Fruit fly (Drosophila melanogaster) whole organism, adult: Measurements from ENCODE around the gene CG15208.

Source experiments
- CG11617 ChIP-seq: fragments of 200-800 bp; sonication (Bioruptor generic); optimal IDR thresholded peaks from 2 replicates; lab custom pipeline; 2017; ENCODE audit warnings: mild to moderate bottlenecking, missing biosample characterization, missing genetic modification reagents, missing genetic modification characterization
- CG12768 ChIP-seq: fragments of 200-800 bp; sonication (Bioruptor generic); optimal IDR thresholded peaks from 2 replicates; lab custom pipeline; 2017; ENCODE audit warnings: missing biosample characterization, missing genetic modification characterization, mild to moderate bottlenecking, moderate library complexity, missing genetic modification reagents
- CG14711 ChIP-seq: fragments of 200-800 bp; sonication (Bioruptor generic); optimal IDR thresholded peaks from 2 replicates; lab custom pipeline; 2018; ENCODE audit warnings: missing biosample characterization, mild to moderate bottlenecking, missing genetic modification characterization, moderate library complexity
- CG1620 ChIP-seq: fragments of 200-800 bp; sonication (Bioruptor generic); optimal IDR thresholded peaks from 2 replicates; lab custom pipeline; 2016; ENCODE audit warnings: missing biosample characterization, missing genetic modification characterization
- CG33017 ChIP-seq: fragments of 200-800 bp; sonication (Bioruptor generic); optimal IDR thresholded peaks from 2 replicates; lab custom pipeline; 2018; ENCODE audit warnings: missing biosample characterization, mild to moderate bottlenecking, missing genetic modification characterization, moderate library complexity
- CG5204 ChIP-seq: fragments of 200-800 bp; sonication (Bioruptor generic); optimal IDR thresholded peaks from 2 replicates; lab custom pipeline; 2016; ENCODE audit warnings: missing biosample characterization, missing genetic modification characterization
- CG7045 ChIP-seq: fragments of 200-800 bp; sonication (Bioruptor generic); optimal IDR thresholded peaks from 2 replicates; lab custom pipeline; 2017; ENCODE audit warnings: missing biosample characterization, mild to moderate bottlenecking, missing genetic modification characterization
- CG7101 ChIP-seq: fragments of 200-800 bp; sonication (Bioruptor generic); optimal IDR thresholded peaks from 2 replicates; lab custom pipeline; 2018; ENCODE audit warnings: missing biosample characterization, mild to moderate bottlenecking, missing genetic modification characterization, moderate library complexity
- Clk ChIP-seq: fragments of 200-800 bp; sonication (Bioruptor generic); optimal IDR thresholded peaks from 2 replicates; lab custom pipeline; 2017; ENCODE audit warnings: missing biosample characterization, missing genetic modification characterization
- Crg-1 ChIP-seq: fragments of 200-800 bp; sonication (Bioruptor generic); optimal IDR thresholded peaks from 2 replicates; lab custom pipeline; 2016; ENCODE audit warnings: missing biosample characterization, missing genetic modification characterization
- Hr96 ChIP-seq: fragments of 200-800 bp; sonication (Bioruptor generic); optimal IDR thresholded peaks from 2 replicates; lab custom pipeline; 2016; ENCODE audit warnings: missing biosample characterization, missing genetic modification characterization
- Mnt ChIP-seq: fragments of 200-800 bp; sonication (Bioruptor generic); optimal IDR thresholded peaks from 2 replicates; lab custom pipeline; 2016; ENCODE audit warnings: missing biosample characterization, mild to moderate bottlenecking, missing genetic modification characterization
- bab1 ChIP-seq: fragments of 200-800 bp; sonication (Bioruptor generic); optimal IDR thresholded peaks from 3 replicates; lab custom pipeline; 2019; ENCODE audit warnings: missing biosample characterization, mild to moderate bottlenecking, missing genetic modification characterization, moderate library complexity
- cic ChIP-seq: fragments of 200-800 bp; sonication (Bioruptor generic); optimal IDR thresholded peaks from 2 replicates; lab custom pipeline; 2017; ENCODE audit warnings: missing biosample characterization, mild to moderate bottlenecking, missing genetic modification characterization, moderate library complexity
- cnc ChIP-seq, 2 experiments: fragments of >200 bp; optimal IDR thresholded peaks; 2 replicates each; lab custom pipeline; 2017
- kay ChIP-seq: fragments of 200-800 bp; sonication (Bioruptor generic); peaks from one replicate; lab custom pipeline; 2016; ENCODE audit warnings: missing biosample characterization, missing genetic modification characterization, borderline replicate concordance
- ovo ChIP-seq: fragments of 200-800 bp; sonication (Bioruptor generic); optimal IDR thresholded peaks from 2 replicates; lab custom pipeline; 2016; ENCODE audit warnings: missing biosample characterization, missing genetic modification characterization
- pad ChIP-seq: fragments of 200-800 bp; sonication (Bioruptor generic); optimal IDR thresholded peaks from 3 replicates; lab custom pipeline; 2017; ENCODE audit warnings: missing biosample characterization, missing genetic modification characterization, mild to moderate bottlenecking, moderate library complexity, missing genetic modification reagents
- tj ChIP-seq: fragments of 200-800 bp; sonication (Bioruptor generic); optimal IDR thresholded peaks from 3 replicates; lab custom pipeline; 2017; ENCODE audit warnings: missing biosample characterization, mild to moderate bottlenecking, missing genetic modification characterization, moderate library complexity
- toe ChIP-seq: fragments of 200-800 bp; sonication (Bioruptor generic); optimal IDR thresholded peaks from 2 replicates; lab custom pipeline; 2016; ENCODE audit warnings: missing biosample characterization, missing genetic modification characterization

Gene CG15208

DNA sequence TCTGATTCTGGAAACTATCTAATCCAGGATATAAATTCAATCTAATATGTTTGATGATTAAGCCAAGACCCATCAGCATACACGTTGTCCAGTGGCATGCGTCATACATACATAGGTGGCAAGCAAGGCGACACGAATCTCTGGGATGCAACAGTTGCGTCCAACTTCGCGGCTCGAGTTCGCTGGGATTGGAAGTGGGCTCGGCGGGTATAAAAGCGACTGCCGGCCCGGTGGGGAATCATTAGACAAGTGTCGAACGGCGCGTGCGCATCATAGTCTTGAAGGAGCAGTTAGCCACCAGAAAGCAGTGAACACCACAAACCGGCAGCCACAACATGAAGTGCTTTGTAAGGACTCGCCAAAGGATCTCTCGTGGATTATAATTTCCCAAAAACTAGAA lies 30.7 kb upstream of the CG15208 start, which contains the start of gene CG2157:
Gene CG2157, plus strand, starts transcription at position 240 of the 400 bp plus-strand sequence.
- no peak for TF ChIP-seq Clk (GFP tag; lab: Kevin White, UChicago)
- TF ChIP-seq cic (GFP tag; lab: Kevin White, UChicago): no peak
- no peak for TF ChIP-seq pad (GFP tag; lab: Kevin White, UChicago)
- no peak for TF ChIP-seq cnc (optimal IDR thresholded peaks at IDR 0.05; lab: Kevin White, UChicago)
- no peak for TF ChIP-seq Mnt (GFP tag; lab: Kevin White, UChicago)
- no peak for TF ChIP-seq CG11617 (GFP tag; lab: Kevin White, UChicago)
- no peak for TF ChIP-seq bab1 (GFP tag; lab: Kevin White, UChicago)
- no peak for TF ChIP-seq kay (GFP tag; lab: Kevin White, UChicago)
- TF ChIP-seq CG5204 (GFP tag; lab: Kevin White, UChicago): no peak
- TF ChIP-seq CG33017 (tag; lab: Kevin White, UChicago): no peak
- TF ChIP-seq tj (GFP tag; lab: Kevin White, UChicago): no peak
- no peak for TF ChIP-seq CG7101 (tag; lab: Kevin White, UChicago)
- TF ChIP-seq CG1620 (GFP tag; lab: Kevin White, UChicago): no peak
- TF ChIP-seq CG14711 (tag; lab: Kevin White, UChicago): no peak
- no peak for TF ChIP-seq toe (GFP tag; lab: Kevin White, UChicago)
- TF ChIP-seq CG7045 (GFP tag; lab: Kevin White, UChicago): no peak
- TF ChIP-seq ovo: no peak

DNA sequence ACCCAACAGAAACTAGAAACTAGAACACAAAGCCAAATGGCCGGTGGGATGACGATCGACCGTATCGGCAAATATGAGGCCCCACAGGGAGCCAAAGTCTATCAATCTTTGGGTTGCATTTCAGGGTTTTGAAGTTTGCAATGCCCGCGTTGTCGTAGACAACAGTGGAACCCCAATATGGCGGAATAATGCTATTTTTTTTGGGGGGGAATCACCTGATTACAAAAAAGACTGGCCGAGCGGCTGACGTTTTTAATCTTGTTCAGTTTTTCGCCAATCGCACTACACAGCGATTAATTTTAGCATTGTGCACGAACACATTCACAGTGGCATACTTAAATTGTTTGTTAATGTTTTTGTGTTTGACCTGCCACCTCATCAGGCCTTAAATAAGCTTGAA lies 23.3 kb upstream of the CG15208 start:
- TF ChIP-seq bab1 (GFP tag; lab: Kevin White, UChicago) (no peak), Mnt (GFP tag; lab: Kevin White, UChicago) (no peak), CG7101 (tag; lab: Kevin White, UChicago) (no peak), ovo (no peak), CG7045 (GFP tag; lab: Kevin White, UChicago) (no peak), CG12768 (GFP tag; lab: Kevin White, UChicago) (no peak), pad (GFP tag; lab: Kevin White, UChicago) (no peak), CG5204 (GFP tag; lab: Kevin White, UChicago) (no peak), Crg-1 (GFP tag; lab: Kevin White, UChicago) (no peak), CG33017 (tag; lab: Kevin White, UChicago) (no peak), Clk (GFP tag; lab: Kevin White, UChicago) (no peak), toe (GFP tag; lab: Kevin White, UChicago) (no peak), CG11617 (GFP tag; lab: Kevin White, UChicago) (no peak)

dm6 chrX:10877087-10877935 lies 22.5 kb upstream of the CG15208 start, which contains the start of gene CG1637:
CG1637 (minus strand) TSS chrX:10877893.
- TF ChIP-seq kay (GFP tag; lab: Kevin White, UChicago) (no peak), CG11617 (GFP tag; lab: Kevin White, UChicago) (peak; percentile 36), pad (GFP tag; lab: Kevin White, UChicago) (no peak), CG5204 (GFP tag; lab: Kevin White, UChicago) (no peak), ovo (peak; percentile 71), CG12768 (GFP tag; lab: Kevin White, UChicago) (no peak), toe (GFP tag; lab: Kevin White, UChicago) (no peak), CG14711 (tag; lab: Kevin White, UChicago) (peak; percentile 34), bab1 (GFP tag; lab: Kevin White, UChicago) (peak; percentile 82), CG1620 (GFP tag; lab: Kevin White, UChicago) (no peak), Clk (GFP tag; lab: Kevin White, UChicago) (no peak), cic (GFP tag; lab: Kevin White, UChicago) (peak; percentile 1), cnc (optimal IDR thresholded peaks at IDR 0.05; lab: Kevin White, UChicago) (no peak), CG7101 (tag; lab: Kevin White, UChicago) (peak; percentile 39), CG33017 (tag; lab: Kevin White, UChicago) (peak; percentile 38), Hr96 (peak; percentile 6), Crg-1 (GFP tag; lab: Kevin White, UChicago) (no peak), CG7045 (GFP tag; lab: Kevin White, UChicago) (peak; percentile 14), tj (GFP tag; lab: Kevin White, UChicago) (peak; percentile 99), Mnt (GFP tag; lab: Kevin White, UChicago) (peak; percentile 0)

dm6 chrX:10882786-10883185 lies 17.0 kb upstream of the CG15208 start:
- TF ChIP-seq toe (GFP tag; lab: Kevin White, UChicago) (no peak), CG14711 (tag; lab: Kevin White, UChicago) (peak; percentile 16), CG33017 (tag; lab: Kevin White, UChicago) (no peak)

- TF ChIP-seq bab1 (GFP tag; lab: Kevin White, UChicago) (no peak), CG11617 (GFP tag; lab: Kevin White, UChicago) (no peak), CG33017 (tag; lab: Kevin White, UChicago) (no peak), cic (GFP tag; lab: Kevin White, UChicago) (no peak), cnc (optimal IDR thresholded peaks at IDR 0.05; lab: Kevin White, UChicago) (no peak), CG7101 (tag; lab: Kevin White, UChicago) (no peak), toe (GFP tag; lab: Kevin White, UChicago) (no peak), tj (GFP tag; lab: Kevin White, UChicago) (peak; percentile 29), Hr96 (no peak)
Measured at dm6 chrX:10883740-10884139, 16.0 kb upstream of the CG15208 start.
